Worm (Caenorhabditis elegans) whole organism, late embryonic: ENCODE measurements around the gene mec-7.

Source experiments
- K02D7.2 ChIP-seq: sonication (generic microtip); optimal IDR thresholded peaks from 2 replicates; lab custom pipeline; 2017; ENCODE audit warnings: mild to moderate bottlenecking, missing genetic modification characterization, missing compliant biosample characterization
- K09A11.1 ChIP-seq: sonication (generic microtip); optimal IDR thresholded peaks from 2 replicates; lab custom pipeline; 2017; ENCODE audit warnings: antibody characterized with exemption, mild to moderate bottlenecking, missing genetic modification characterization, missing compliant biosample characterization; ENCODE audit not compliant: insufficient read depth
- ama-1 ChIP-seq: fragments of 150-350 bp; optimal IDR thresholded peaks from 2 replicates; lab custom pipeline; 2014
- ceh-14 ChIP-seq: sonication (generic microtip); optimal IDR thresholded peaks from 2 replicates; lab custom pipeline; 2016; ENCODE audit warnings: missing genotype, missing genetic modification characterization, missing compliant biosample characterization
- ceh-18 ChIP-seq: sonication (generic microtip); optimal IDR thresholded peaks from 2 replicates; lab custom pipeline; 2016; ENCODE audit warnings: missing genetic modification characterization, missing compliant biosample characterization
- ceh-19 ChIP-seq: fragments of 200-800 bp; sonication (Bioruptor generic); optimal IDR thresholded peaks from 2 replicates; lab custom pipeline; 2018; ENCODE audit warnings: mild to moderate bottlenecking, missing genetic modification characterization, missing compliant biosample characterization
- ceh-22 ChIP-seq: sonication (generic microtip); optimal IDR thresholded peaks from 2 replicates; lab custom pipeline; 2017; ENCODE audit warnings: missing biosample characterization, missing genetic modification characterization
- ceh-30 ChIP-seq: fragments of 150-350 bp; optimal IDR thresholded peaks from 2 replicates; lab custom pipeline; 2014; ENCODE audit warnings: missing biosample characterization, missing genetic modification characterization
- ceh-31 ChIP-seq: sonication (generic microtip); optimal IDR thresholded peaks from 2 replicates; lab custom pipeline; 2016; ENCODE audit warnings: missing genetic modification characterization, missing compliant biosample characterization
- ceh-34 ChIP-seq: sonication (generic microtip); optimal IDR thresholded peaks from 2 replicates; lab custom pipeline; 2016; ENCODE audit warnings: mild to moderate bottlenecking, missing genetic modification characterization, missing compliant biosample characterization
- ceh-48 ChIP-seq: sonication (generic microtip); optimal IDR thresholded peaks from 2 replicates; lab custom pipeline; 2016; ENCODE audit warnings: missing genetic modification characterization, inconsistent platforms, missing compliant biosample characterization
- ceh-9 ChIP-seq: sonication (generic microtip); optimal IDR thresholded peaks from 2 replicates; lab custom pipeline; 2016; ENCODE audit warnings: mild to moderate bottlenecking, missing genetic modification characterization, inconsistent platforms, missing compliant biosample characterization
- dmd-4 ChIP-seq: sonication (generic microtip); optimal IDR thresholded peaks from 2 replicates; lab custom pipeline; 2016; ENCODE audit warnings: borderline replicate concordance, missing genetic modification characterization, missing compliant biosample characterization
- elt-2 ChIP-seq: sonication (generic microtip); optimal IDR thresholded peaks from 2 replicates; lab custom pipeline; 2016; ENCODE audit warnings: missing genetic modification reagents, missing genetic modification characterization, missing compliant biosample characterization
- elt-4 ChIP-seq: sonication (generic microtip); optimal IDR thresholded peaks from 2 replicates; lab custom pipeline; 2016; ENCODE audit warnings: missing genetic modification characterization, missing compliant biosample characterization
- fkh-10 ChIP-seq: fragments of 150-350 bp; optimal IDR thresholded peaks from 2 replicates; lab custom pipeline; 2014; ENCODE audit warnings: missing biosample characterization, missing genetic modification reagents, missing genetic modification characterization
- fkh-6 ChIP-seq: sonication (generic microtip); optimal IDR thresholded peaks from 2 replicates; lab custom pipeline; 2016; ENCODE audit warnings: missing genetic modification characterization, missing compliant biosample characterization
- gmeb-2 ChIP-seq: sonication (generic microtip); optimal IDR thresholded peaks from 2 replicates; lab custom pipeline; 2016; ENCODE audit warnings: missing genetic modification characterization, inconsistent platforms, missing compliant biosample characterization
- hlh-15 ChIP-seq: sonication (generic microtip); optimal IDR thresholded peaks from 2 replicates; lab custom pipeline; 2016; ENCODE audit warnings: missing genetic modification characterization, missing compliant biosample characterization
- hlh-30 ChIP-seq: sonication (generic microtip); optimal IDR thresholded peaks from 2 replicates; lab custom pipeline; 2017; ENCODE audit warnings: antibody characterized with exemption, missing genetic modification characterization, missing compliant biosample characterization; ENCODE audit not compliant: insufficient read depth
- hlh-8 ChIP-seq: sonication (generic microtip); optimal IDR thresholded peaks from 2 replicates; lab custom pipeline; 2016; ENCODE audit warnings: missing genotype, missing genetic modification characterization, missing compliant biosample characterization
- lim-6 ChIP-seq: sonication (generic microtip); optimal IDR thresholded peaks from 2 replicates; lab custom pipeline; 2016; ENCODE audit warnings: missing genetic modification characterization, missing compliant biosample characterization
- madf-2 ChIP-seq: sonication (generic microtip); optimal IDR thresholded peaks from 2 replicates; lab custom pipeline; 2017; ENCODE audit warnings: missing genetic modification characterization, missing compliant biosample characterization
- mec-3 ChIP-seq: sonication (generic microtip); optimal IDR thresholded peaks from 2 replicates; lab custom pipeline; 2016; ENCODE audit warnings: borderline replicate concordance, missing genetic modification characterization, missing compliant biosample characterization
- nfya-1 ChIP-seq: sonication (generic microtip); optimal IDR thresholded peaks from 2 replicates; lab custom pipeline; 2017; ENCODE audit warnings: missing genetic modification characterization, mild to moderate bottlenecking, missing compliant biosample characterization, antibody characterized with exemption, moderate library complexity
- pag-3 ChIP-seq: sonication (generic microtip); optimal IDR thresholded peaks from 2 replicates; lab custom pipeline; 2016; ENCODE audit warnings: missing compliant biosample characterization, missing genetic modification characterization, borderline replicate concordance
- pax-1 ChIP-seq: fragments of 150-350 bp; optimal IDR thresholded peaks from 2 replicates; lab custom pipeline; 2014; ENCODE audit warnings: missing biosample characterization, missing genetic modification characterization
- pros-1 ChIP-seq: fragments of 150-350 bp; optimal IDR thresholded peaks from 2 replicates; lab custom pipeline; 2014; ENCODE audit warnings: missing biosample characterization, missing genetic modification reagents, missing genetic modification characterization
- ref-2 ChIP-seq: sonication (generic microtip); optimal IDR thresholded peaks from 2 replicates; lab custom pipeline; 2016; ENCODE audit warnings: missing genetic modification characterization, missing compliant biosample characterization
- sdc-2 ChIP-seq: sonication (generic microtip); optimal IDR thresholded peaks from 2 replicates; lab custom pipeline; 2016; ENCODE audit warnings: missing genotype, missing genetic modification characterization, missing compliant biosample characterization
- sox-2 ChIP-seq: fragments of 200-800 bp; sonication (Bioruptor generic); IDR thresholded peaks from 2 replicates; pipeline ENCODE4 v1.3.6; 2022; ENCODE audit warnings: missing genetic modification reagents, missing genetic modification characterization, missing compliant biosample characterization
- tbx-7 ChIP-seq: sonication (generic microtip); optimal IDR thresholded peaks from 2 replicates; lab custom pipeline; 2016; ENCODE audit warnings: missing genotype, missing genetic modification characterization, missing compliant biosample characterization
- unc-42 ChIP-seq: sonication (generic microtip); optimal IDR thresholded peaks from 2 replicates; lab custom pipeline; 2016; ENCODE audit warnings: missing genotype, missing genetic modification characterization, missing compliant biosample characterization
- unc-86 ChIP-seq: sonication (generic microtip); optimal IDR thresholded peaks from 2 replicates; lab custom pipeline; 2016; ENCODE audit warnings: missing genetic modification characterization, missing compliant biosample characterization

Gene mec-7

ce11 chrX:7782389-7782788 is 5.9 kb upstream of the mec-7 start, which contains the start of gene ZK154.4:
TSS of gene ZK154.4 (minus strand) at chrX:7782415.
- TF ChIP-seq ceh-31 (tag; lab: Kevin White, UChicago) (peak; percentile 20), nfya-1 (tag; lab: Kevin White, UChicago) (peak; percentile 67), ama-1 (no peak), K09A11.1 (no peak), pax-1 (tag; lab: Kevin White, UChicago) (no peak), ceh-19 (GFP tag; lab: Kevin White, UChicago) (no peak), sdc-2 (peak; percentile 10), ceh-22 (tag; lab: Kevin White, UChicago) (no peak), hlh-30 (peak; percentile 62)

- no peak for TF ChIP-seq ceh-30 (tag; lab: Kevin White, UChicago)
- no peak for TF ChIP-seq unc-86 (tag; lab: Kevin White, UChicago)
- no peak for TF ChIP-seq pag-3 (tag; lab: Kevin White, UChicago)
- no peak for TF ChIP-seq hlh-30
- no peak for TF ChIP-seq ceh-48 (tag; lab: Kevin White, UChicago)
- no peak for TF ChIP-seq K02D7.2 (tag; lab: Kevin White, UChicago)
- TF ChIP-seq unc-42 (tag; lab: Kevin White, UChicago) = no peak
- no peak for TF ChIP-seq ceh-34 (tag; lab: Kevin White, UChicago)
- TF ChIP-seq fkh-10 (GFP tag; lab: Kevin White, UChicago) = no peak
- TF ChIP-seq ceh-18 = no peak
- TF ChIP-seq elt-4 (tag; lab: Kevin White, UChicago) = no peak
These were observed 5.3 kb upstream of the mec-7 start for ce11 chrX:7781827-7782226.

ce11 chrX:7779527-7780033 is 3.1 kb upstream of the mec-7 start, which contains the start of gene ZK154.1:
TSS of gene ZK154.1 (plus strand) at chrX:7779577.
- TF ChIP-seq ceh-9 (tag; lab: Kevin White, UChicago) = no peak
- TF ChIP-seq dmd-4 (tag; lab: Kevin White, UChicago) = no peak
- TF ChIP-seq ceh-30 (tag; lab: Kevin White, UChicago) = no peak
- no peak for TF ChIP-seq hlh-8 (tag; lab: Kevin White, UChicago)
- TF ChIP-seq ceh-14 (tag; lab: Kevin White, UChicago) = no peak
- no peak for TF ChIP-seq tbx-7 (tag; lab: Kevin White, UChicago)
- TF ChIP-seq lim-6 (tag; lab: Kevin White, UChicago) = no peak
- TF ChIP-seq ceh-34 (tag; lab: Kevin White, UChicago) = no peak
- TF ChIP-seq fkh-6 (tag; lab: Kevin White, UChicago) = no peak
- no peak for TF ChIP-seq ref-2 (tag; lab: Kevin White, UChicago)
- TF ChIP-seq ceh-19 (GFP tag; lab: Kevin White, UChicago) = no peak

ce11 chrX:7778786-7779185 is 2.3 kb upstream of the mec-7 start:
- TF ChIP-seq hlh-15 (tag; lab: Kevin White, UChicago) (no peak), elt-2 (tag; lab: Kevin White, UChicago) (no peak), sox-2 (GFP tag; lab: Robert Waterston, UW) (no peak), mec-3 (no peak), fkh-10 (GFP tag; lab: Kevin White, UChicago) (no peak), nfya-1 (tag; lab: Kevin White, UChicago) (no peak), gmeb-2 (tag; lab: Kevin White, UChicago) (no peak), madf-2 (tag; lab: Kevin White, UChicago) (no peak)

- no peak for TF ChIP-seq pros-1 (tag; lab: Kevin White, UChicago)
- no peak for TF ChIP-seq hlh-8 (tag; lab: Kevin White, UChicago)
These were observed 2.7 kb downstream of the mec-7 start for ce11 chrX:7773714-7774318.
